Worm (Caenorhabditis elegans) whole organism, midembryonic: ENCODE results near the gene faxc-1.

Source experiments
- flt-1 ChIP-seq: fragments of 200-800 bp; sonication (Bioruptor generic); IDR thresholded peaks from 2 replicates; pipeline ENCODE4 v1.3.6; 2022; ENCODE audit warnings: missing genetic modification characterization, missing compliant biosample characterization
- ref-1 ChIP-seq: fragments of 200-800 bp; sonication (Bioruptor generic); conservative IDR thresholded peaks from 2 replicates; pipeline ENCODE4 v1.3.6; 2022; ENCODE audit warnings: missing genetic modification reagents, missing genetic modification characterization, missing compliant biosample characterization
- tab-1 ChIP-seq: fragments of 200-800 bp; sonication (Bioruptor generic); IDR thresholded peaks from 2 replicates; pipeline ENCODE4 v1.3.6; 2022; ENCODE audit warnings: missing genetic modification characterization, missing compliant biosample characterization

DNA sequence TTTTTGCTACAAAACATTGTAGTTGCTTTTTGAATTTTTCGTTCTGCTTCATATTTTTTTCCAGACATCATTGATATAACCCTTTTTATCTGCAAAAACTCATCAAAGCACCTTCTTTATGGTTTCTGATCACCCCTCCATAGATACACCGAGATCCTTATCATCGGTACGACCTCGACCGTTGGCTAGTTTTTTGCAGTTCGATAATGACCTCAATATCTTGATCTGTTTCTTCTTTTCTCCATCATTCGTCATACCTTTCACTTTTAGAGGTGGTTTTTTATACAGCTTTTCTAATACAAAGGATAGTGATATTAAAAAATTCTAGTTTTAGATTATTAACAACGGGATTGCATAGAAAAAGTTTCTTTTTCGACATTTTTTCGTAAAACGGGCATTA is 24.5 kb upstream of the faxc-1 start:
- TF ChIP-seq ref-1 (GFP tag; lab: Robert Waterston, UW) (no peak), tab-1 (no peak), flt-1 (GFP tag; lab: Robert Waterston, UW) (no peak)
